Worm (Caenorhabditis elegans) whole organism, L1 larva: ENCODE measurements around the gene dnj-17.

Experiments used
- C04F5.9 ChIP-seq: sonication (generic microtip); optimal IDR thresholded peaks from 2 replicates; lab custom pipeline; 2016; ENCODE audit warnings: missing genetic modification characterization, missing compliant biosample characterization
- C16A3.4 ChIP-seq: fragments of 150-350 bp; optimal IDR thresholded peaks from 2 replicates; lab custom pipeline; 2014; ENCODE audit warnings: missing biosample characterization, missing genetic modification characterization
- F16B12.6 ChIP-seq: fragments of 150-350 bp; optimal IDR thresholded peaks from 2 replicates; lab custom pipeline; 2014; ENCODE audit warnings: missing biosample characterization, missing genetic modification characterization
- aha-1 ChIP-seq: fragments of 150-350 bp; optimal IDR thresholded peaks from 2 replicates; lab custom pipeline; 2014; ENCODE audit warnings: missing biosample characterization, missing genetic modification characterization
- ama-1 ChIP-seq: fragments of 150-350 bp; optimal IDR thresholded peaks from 2 replicates; lab custom pipeline; 2014
- blmp-1 ChIP-seq: fragments of 150-350 bp; optimal IDR thresholded peaks from 2 replicates; lab custom pipeline; 2014; ENCODE audit warnings: missing biosample characterization, missing genetic modification characterization
- ceh-63 ChIP-seq: fragments of 200-800 bp; sonication (Bioruptor generic); optimal IDR thresholded peaks from 2 replicates; lab custom pipeline; 2018; ENCODE audit warnings: mild to moderate bottlenecking, missing genetic modification characterization, missing compliant biosample characterization
- ceh-8 ChIP-seq: fragments of 200-800 bp; sonication (Bioruptor generic); optimal IDR thresholded peaks from 2 replicates; lab custom pipeline; 2018; ENCODE audit warnings: mild to moderate bottlenecking, missing genetic modification characterization, moderate library complexity, missing compliant biosample characterization
- dsc-1 ChIP-seq: sonication (generic microtip); optimal IDR thresholded peaks from 2 replicates; lab custom pipeline; 2016; ENCODE audit warnings: mild to moderate bottlenecking, missing genetic modification characterization, missing compliant biosample characterization
- egl-13 ChIP-seq: sonication (generic microtip); optimal IDR thresholded peaks from 2 replicates; lab custom pipeline; 2016; ENCODE audit warnings: missing genotype, missing genetic modification reagents, missing genetic modification characterization, missing compliant biosample characterization
- egl-27 ChIP-seq, 2 experiments: fragments of 150-350 bp in 1 of 2; sonication (generic microtip); optimal IDR thresholded peaks; 3 replicates each; lab custom pipeline; 2017 to 2018; ENCODE audit warnings: missing biosample characterization in 2 of 2, missing genetic modification characterization in 2 of 2, missing genetic modification reagents in 2 of 2
- elt-3 ChIP-seq, 6 experiments: fragments of 150-350 bp in 1 of 6; sonication (generic microtip); optimal IDR thresholded peaks; 2 replicates each; lab custom pipeline; 2017 to 2018; ENCODE audit warnings: missing biosample characterization in 6 of 6, missing genetic modification characterization in 6 of 6, inconsistent platforms in 1 of 6
- fkh-10 ChIP-seq: sonication (generic microtip); optimal IDR thresholded peaks from 2 replicates; lab custom pipeline; 2017; ENCODE audit warnings: missing biosample characterization, missing genetic modification reagents, missing genetic modification characterization
- hlh-4 ChIP-seq: sonication (generic microtip); optimal IDR thresholded peaks from 2 replicates; lab custom pipeline; 2016; ENCODE audit warnings: mild to moderate bottlenecking, missing genetic modification characterization, missing compliant biosample characterization
- hpl-2 ChIP-seq: fragments of 150-350 bp; optimal IDR thresholded peaks from 2 replicates; lab custom pipeline; 2014; ENCODE audit warnings: missing biosample characterization, missing genetic modification reagents, missing genetic modification characterization
- isw-1 ChIP-seq: fragments of 200-800 bp; sonication (Bioruptor generic); IDR thresholded peaks from 2 replicates; pipeline ENCODE4 v1.3.6; 2022; ENCODE audit warnings: missing genetic modification characterization, missing compliant biosample characterization
- lin-14 ChIP-seq: fragments of 200-800 bp; sonication (Bioruptor generic); optimal IDR thresholded peaks from 2 replicates; lab custom pipeline; 2018; ENCODE audit warnings: mild to moderate bottlenecking, missing genetic modification characterization, moderate library complexity, missing compliant biosample characterization
- lin-15B ChIP-seq: fragments of 150-350 bp; sonication (generic microtip); optimal IDR thresholded peaks from 3 replicates; lab custom pipeline; 2014; ENCODE audit warnings: missing biosample characterization, missing genetic modification characterization
- lin-35 ChIP-seq, 2 experiments: fragments of 150-350 bp; optimal IDR thresholded peaks; 2 replicates each; lab custom pipeline; 2014; ENCODE audit warnings: missing biosample characterization in 2 of 2, missing genetic modification characterization in 2 of 2, missing genetic modification reagents in 2 of 2
- lir-3 ChIP-seq: sonication (generic microtip); optimal IDR thresholded peaks from 2 replicates; lab custom pipeline; 2016; ENCODE audit warnings: mild to moderate bottlenecking, missing genetic modification characterization, moderate library complexity, missing compliant biosample characterization; ENCODE audit not compliant: poor library complexity
- lsy-2 ChIP-seq, 2 experiments: fragments of 150-350 bp; optimal IDR thresholded peaks; 2 replicates each; lab custom pipeline; 2014; ENCODE audit warnings: missing biosample characterization in 2 of 2, missing genetic modification characterization in 2 of 2
- mab-9 ChIP-seq: fragments of 200-800 bp; sonication (Bioruptor generic); IDR thresholded peaks from 2 replicates; pipeline ENCODE4 v1.3.6; 2022; ENCODE audit warnings: missing genetic modification reagents, missing genetic modification characterization, missing compliant biosample characterization
- mdl-1 ChIP-seq, 2 experiments: fragments of 150-350 bp; optimal IDR thresholded peaks; 2 replicates each; lab custom pipeline; 2014 to 2017; ENCODE audit warnings: missing biosample characterization in 2 of 2, missing genetic modification characterization in 2 of 2, inconsistent platforms in 1 of 2
- mef-2 ChIP-seq: fragments of 150-350 bp; optimal IDR thresholded peaks from 2 replicates; lab custom pipeline; 2014; ENCODE audit warnings: missing biosample characterization, missing genetic modification characterization
- mep-1 ChIP-seq: fragments of 150-350 bp; optimal IDR thresholded peaks from 2 replicates; lab custom pipeline; 2014; ENCODE audit warnings: missing biosample characterization, missing genetic modification characterization
- nhr-11 ChIP-seq: fragments of 150-350 bp; optimal IDR thresholded peaks from 2 replicates; lab custom pipeline; 2014; ENCODE audit warnings: missing biosample characterization, missing genetic modification characterization
- nhr-20 ChIP-seq: sonication (generic microtip); optimal IDR thresholded peaks from 2 replicates; lab custom pipeline; 2016; ENCODE audit warnings: mild to moderate bottlenecking, missing genetic modification characterization, missing compliant biosample characterization
- nhr-28 ChIP-seq: fragments of 150-350 bp; optimal IDR thresholded peaks from 2 replicates; lab custom pipeline; 2014; ENCODE audit warnings: missing biosample characterization, missing genetic modification characterization
- nhr-47 ChIP-seq: sonication (generic microtip); optimal IDR thresholded peaks from 2 replicates; lab custom pipeline; 2016; ENCODE audit warnings: mild to moderate bottlenecking, missing genetic modification characterization, moderate library complexity, missing compliant biosample characterization
- nhr-71 ChIP-seq: sonication (generic microtip); optimal IDR thresholded peaks from 2 replicates; lab custom pipeline; 2016; ENCODE audit warnings: mild to moderate bottlenecking, missing genetic modification characterization, moderate library complexity, missing compliant biosample characterization
- nhr-76 ChIP-seq: sonication (generic microtip); optimal IDR thresholded peaks from 2 replicates; lab custom pipeline; 2017; ENCODE audit warnings: missing biosample characterization, missing genetic modification characterization
- nhr-77 ChIP-seq: fragments of 150-350 bp; optimal IDR thresholded peaks from 2 replicates; lab custom pipeline; 2014; ENCODE audit warnings: missing biosample characterization, missing genetic modification characterization
- nhr-85 ChIP-seq: sonication (generic microtip); peaks from one replicate; lab custom pipeline; 2016; ENCODE audit warnings: missing genetic modification characterization, inconsistent platforms, missing compliant biosample characterization
- nhr-90 ChIP-seq: sonication (generic microtip); optimal IDR thresholded peaks from 2 replicates; lab custom pipeline; 2016; ENCODE audit warnings: mild to moderate bottlenecking, missing genetic modification characterization, missing compliant biosample characterization; ENCODE audit not compliant: poor library complexity
- pag-3 ChIP-seq: sonication (generic microtip); optimal IDR thresholded peaks from 2 replicates; lab custom pipeline; 2017; ENCODE audit warnings: missing genetic modification characterization, mild to moderate bottlenecking, missing compliant biosample characterization, antibody characterized with exemption, borderline replicate concordance; ENCODE audit not compliant: insufficient read depth
- skn-1 ChIP-seq: fragments of 150-350 bp; optimal IDR thresholded peaks from 2 replicates; lab custom pipeline; 2014; ENCODE audit warnings: missing biosample characterization, missing genetic modification characterization
- snpc-4 ChIP-seq: fragments of 150-350 bp; optimal IDR thresholded peaks from 2 replicates; lab custom pipeline; 2014; ENCODE audit warnings: missing biosample characterization, missing genetic modification characterization
- snu-23 ChIP-seq: sonication (generic microtip); optimal IDR thresholded peaks from 2 replicates; lab custom pipeline; 2016; ENCODE audit warnings: missing genetic modification characterization, missing compliant biosample characterization
- sox-4 ChIP-seq: sonication (generic microtip); optimal IDR thresholded peaks from 2 replicates; lab custom pipeline; 2016; ENCODE audit warnings: missing genetic modification characterization, missing compliant biosample characterization
- swsn-7 ChIP-seq: sonication (generic microtip); optimal IDR thresholded peaks from 2 replicates; lab custom pipeline; 2016; ENCODE audit warnings: missing genetic modification characterization, missing compliant biosample characterization
- tbx-2 ChIP-seq: sonication (generic microtip); optimal IDR thresholded peaks from 2 replicates; lab custom pipeline; 2016; ENCODE audit warnings: missing genetic modification characterization, missing compliant biosample characterization
- unc-130 ChIP-seq: fragments of 150-350 bp; optimal IDR thresholded peaks from 2 replicates; lab custom pipeline; 2017; ENCODE audit warnings: missing biosample characterization, missing genetic modification characterization, inconsistent platforms
- zip-4 ChIP-seq: fragments of 200-800 bp; sonication (Bioruptor generic); optimal IDR thresholded peaks from 2 replicates; lab custom pipeline; 2018; ENCODE audit warnings: mild to moderate bottlenecking, missing genetic modification characterization, moderate library complexity, missing compliant biosample characterization

The dnj-17 gene

DNA sequence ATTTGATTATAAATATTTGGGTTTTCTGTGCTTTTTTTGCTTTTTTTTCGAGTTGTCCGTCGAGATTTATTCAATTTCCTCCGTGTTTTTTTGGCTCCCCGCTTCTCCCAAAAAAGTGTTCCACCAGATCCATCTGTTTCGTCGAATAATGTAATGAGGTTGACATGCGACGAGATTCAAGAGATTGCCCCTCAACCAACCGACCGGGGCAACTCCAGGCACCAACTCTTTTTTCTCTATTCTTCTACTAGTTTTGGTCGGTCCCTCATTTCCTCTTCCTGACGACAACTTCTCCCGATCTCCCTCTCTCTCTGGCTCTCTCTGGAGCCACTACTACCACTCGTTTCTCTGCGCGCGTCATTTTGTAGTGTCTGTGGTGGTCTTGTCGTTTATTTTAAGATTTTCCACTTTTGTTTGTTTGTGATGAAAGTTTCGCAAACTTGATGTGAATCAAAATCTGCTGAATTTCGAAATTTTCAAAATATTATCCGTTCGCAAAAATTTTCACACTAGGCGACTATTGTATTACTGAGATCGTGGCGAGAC, 45.3 kb downstream of the dnj-17 start (continued):
- TF ChIP-seq mab-9 (GFP tag; lab: Robert Waterston, UW) = no peak
- no peak for TF ChIP-seq snu-23 (GFP tag; lab: Kevin White, UChicago)
- no peak for TF ChIP-seq blmp-1 (tag; lab: Kevin White, UChicago)
- no peak for TF ChIP-seq mep-1 (tag; lab: Kevin White, UChicago)
- TF ChIP-seq swsn-7 (tag; lab: Kevin White, UChicago) = peak; percentile 0
- no peak for TF ChIP-seq lir-3 (tag; lab: Kevin White, UChicago)
- 0 out of 2 replicates have a peak, but pooled peaks have one; percentile 12 for TF ChIP-seq isw-1 (GFP tag; lab: Robert Waterston, UW)
- no peak for TF ChIP-seq egl-27 (tag; optimal IDR thresholded peaks at IDR 0.05; lab: Kevin White, UChicago)
- no peak for TF ChIP-seq nhr-76
- TF ChIP-seq mef-2 (tag; lab: Kevin White, UChicago) = no peak
- TF ChIP-seq nhr-71 (tag; lab: Kevin White, UChicago) = peak; percentile 33
- TF ChIP-seq lin-14 (GFP tag; lab: Kevin White, UChicago) = peak; percentile 77
- no peak for TF ChIP-seq ceh-63 (GFP tag; lab: Kevin White, UChicago)
- no peak for TF ChIP-seq hpl-2 (GFP tag; lab: Kevin White, UChicago)
- no peak for TF ChIP-seq F16B12.6 (tag; lab: Kevin White, UChicago)
- no peak for TF ChIP-seq snpc-4
- no peak for TF ChIP-seq ama-1 (lab: Kevin White, UChicago)
- TF ChIP-seq mdl-1 (tag; optimal IDR thresholded peaks at IDR 0.05; lab: Kevin White, UChicago) = no peak
- TF ChIP-seq nhr-11 (tag; lab: Kevin White, UChicago) = no peak
- no peak for TF ChIP-seq C16A3.4
- no peak for TF ChIP-seq C04F5.9
- no peak for TF ChIP-seq hlh-4 (tag; lab: Kevin White, UChicago)
- TF ChIP-seq ceh-8 (GFP tag; lab: Kevin White, UChicago) = no peak
- no peak for TF ChIP-seq nhr-77 (tag; lab: Kevin White, UChicago)
- TF ChIP-seq tbx-2 = peak; percentile 28
- TF ChIP-seq dsc-1 (tag; lab: Kevin White, UChicago) = peak; percentile 66
- TF ChIP-seq nhr-47 = peak; percentile 11
- TF ChIP-seq unc-130 (tag; lab: Kevin White, UChicago) = no peak
- TF ChIP-seq fkh-10 (GFP tag; lab: Kevin White, UChicago) = no peak

ce11 chrIII:13346785-13347184, 46.4 kb downstream of the dnj-17 start, which contains the start of gene mtm-6:
Gene mtm-6, plus strand, starts transcription at chrIII:13347085.
- TF ChIP-seq sox-4 (tag; lab: Kevin White, UChicago) (no peak), aha-1 (tag; lab: Kevin White, UChicago) (no peak), mab-9 (GFP tag; lab: Robert Waterston, UW) (no peak), lsy-2 (tag; optimal IDR thresholded peaks at IDR 0.05; lab: Kevin White, UChicago) (peak in 1 of 2 experiments; percentile 23), nhr-90 (no peak), pag-3 (tag; lab: Kevin White, UChicago) (no peak), F16B12.6 (tag; lab: Kevin White, UChicago) (peak; percentile 70), lin-15B (tag; lab: Kevin White, UChicago) (no peak), egl-13 (tag; lab: Kevin White, UChicago) (no peak)

- TF ChIP-seq nhr-20 (peak; percentile 46), lsy-2 (tag; optimal IDR thresholded peaks at IDR 0.05; lab: Kevin White, UChicago) (peak in 1 of 2 experiments; percentile 14), zip-4 (GFP tag; lab: Kevin White, UChicago) (no peak), blmp-1 (tag; lab: Kevin White, UChicago) (peak; percentile 52), isw-1 (GFP tag; lab: Robert Waterston, UW) (no peak), aha-1 (tag; lab: Kevin White, UChicago) (no peak), elt-3 (tag; optimal IDR thresholded peaks at IDR 0.05; lab: Kevin White, UChicago) (peak in 1 of 6 experiments; percentile 17), nhr-71 (tag; lab: Kevin White, UChicago) (peak; percentile 42), lin-14 (GFP tag; lab: Kevin White, UChicago) (peak; percentile 44), nhr-28 (tag; lab: Kevin White, UChicago) (no peak), nhr-85 (peak; percentile 51), skn-1 (peak; percentile 81), ceh-8 (GFP tag; lab: Kevin White, UChicago) (no peak), nhr-90 (peak; percentile 26), nhr-11 (tag; lab: Kevin White, UChicago) (no peak), snu-23 (GFP tag; lab: Kevin White, UChicago) (peak; percentile 54), lin-35 (GFP tag; optimal IDR thresholded peaks at IDR 0.05; lab: Kevin White, UChicago) (peak in 1 of 2 experiments; percentile 33)
Measured at ce11 chrIII:13344538-13345136, 48.5 kb downstream of the dnj-17 start, which contains the start of gene acaa-2. Gene acaa-2, plus strand, starts transcription at chrIII:13344937.
